Worm (Caenorhabditis elegans) whole organism, L4/young adult: ENCODE data around the gene srr-8.

Experiments
- W03F9.2 ChIP-seq: fragments of 150-350 bp; optimal IDR thresholded peaks from 2 replicates; lab custom pipeline; 2014; ENCODE audit warnings: missing biosample characterization, missing genetic modification characterization
- dao-5 ChIP-seq: sonication (generic microtip); optimal IDR thresholded peaks from 2 replicates; lab custom pipeline; 2016; ENCODE audit warnings: missing genotype, missing genetic modification characterization, moderate library complexity, missing compliant biosample characterization
- him-1 ChIP-seq: sonication (generic microtip); optimal IDR thresholded peaks from 2 replicates; lab custom pipeline; 2016; ENCODE audit warnings: missing genotype, missing genetic modification reagents, missing genetic modification characterization, missing compliant biosample characterization

DNA sequence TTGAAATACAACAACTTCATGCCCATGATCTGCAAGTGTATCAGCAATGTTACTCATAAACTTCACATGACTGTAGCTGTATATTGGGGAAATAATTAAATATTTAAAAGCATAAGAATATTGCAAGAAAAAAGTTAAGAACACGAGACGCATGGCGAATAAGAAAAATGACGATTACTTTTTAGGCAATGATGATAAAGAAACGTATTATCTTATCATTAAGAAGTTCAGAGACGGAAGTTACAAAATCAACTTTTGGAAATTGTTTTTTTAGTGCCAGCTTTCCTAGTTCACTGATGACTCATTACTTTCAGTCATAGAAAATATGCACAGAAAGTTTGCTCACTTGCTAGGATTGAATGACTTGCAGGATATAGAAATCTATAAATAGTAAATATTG, 1.1 kb upstream of the srr-8 start, which contains the start of gene ugt-7:
- no peak for TF ChIP-seq him-1
- no peak for TF ChIP-seq dao-5 (tag; lab: Kevin White, UChicago)
- TF ChIP-seq W03F9.2 (tag; lab: Kevin White, UChicago) = no peak
